Fruit fly (Drosophila melanogaster): ENCODE results near the gene mRpS24.

Gene mRpS24

dm6 chr3R:24151924-24152809 is 11.2 kb downstream of the mRpS24 start, which contains the start of the genes p38a and CG6178 (continued):
- TF ChIP-seq CG43689 (GFP tag; IDR thresholded peaks at IDR 0.05) (peak; percentile 92), z (GFP tag; IDR thresholded peaks at IDR 0.05) (peak; percentile 43; the same call in 1 of the 3 replicates), CG11247 (GFP tag; IDR thresholded peaks at IDR 0.05) (peak; percentile 95), CG7556 (GFP tag; optimal IDR thresholded peaks at IDR 0.05) (peak; percentile 97), CG12071 (GFP tag; optimal IDR thresholded peaks at IDR 0.05) (peak; percentile 85), psq (GFP tag; optimal IDR thresholded peaks at IDR 0.05) (peak; percentile 90), HLH3B (GFP tag; IDR thresholded peaks at IDR 0.05) (peak; percentile 97), CG10959 (GFP tag; IDR thresholded peaks at IDR 0.05) (peak; percentile 74), CG9932 (GFP tag; IDR thresholded peaks at IDR 0.05) (peak; percentile 97), Mrtf (GFP tag; IDR thresholded peaks at IDR 0.05) (peak; percentile 95), MTF-1 (GFP tag; optimal IDR thresholded peaks at IDR 0.05; ENCODE audit: borderline replicate concordance) (peak; percentile 74), CG6654 (GFP tag; optimal IDR thresholded peaks at IDR 0.05) (peak; percentile 90), sc (optimal IDR thresholded peaks at IDR 0.05) (no peak), sc (GFP tag; optimal IDR thresholded peaks at IDR 0.05) (peak; percentile 94), zf30C (GFP tag; optimal IDR thresholded peaks at IDR 0.05) (no peak), CG4424 (GFP tag; optimal IDR thresholded peaks at IDR 0.05) (peak; percentile 94), CG10565 (GFP tag; optimal IDR thresholded peaks at IDR 0.05) (peak; percentile 45), h (optimal IDR thresholded peaks at IDR 0.05) (no peak), ab (GFP tag; optimal IDR thresholded peaks at IDR 0.05) (no peak), Bteb2 (GFP tag; optimal IDR thresholded peaks at IDR 0.05) (peak; percentile 21), Hr51 (GFP tag; optimal IDR thresholded peaks at IDR 0.05) (peak; percentile 52 to 99), CG18619 (GFP tag; optimal IDR thresholded peaks at IDR 0.05) (peak; percentile 97), Six4 (GFP tag; optimal IDR thresholded peaks at IDR 0.05) (peak; percentile 84), CG12219 (GFP tag; optimal IDR thresholded peaks at IDR 0.05) (peak; percentile 84), CG3407 (GFP tag; optimal IDR thresholded peaks at IDR 0.05) (peak; percentile 90), CG12942 (GFP tag; optimal IDR thresholded peaks at IDR 0.05) (peak; percentile 95), slou (GFP tag; optimal IDR thresholded peaks at IDR 0.05) (peak; percentile 82), insv (GFP tag; optimal IDR thresholded peaks at IDR 0.05) (peak in 1 of 2 experiments; percentile 72), fru (optimal IDR thresholded peaks at IDR 0.05) (no peak), CG17612 (GFP tag; IDR thresholded peaks at IDR 0.05) (peak; percentile 91), phol (tag; optimal IDR thresholded peaks at IDR 0.05) (peak; percentile 98), Trl (optimal IDR thresholded peaks at IDR 0.05) (no peak), Trl (GFP tag; optimal IDR thresholded peaks at IDR 0.05) (peak; percentile 15), al (GFP tag; IDR thresholded peaks at IDR 0.05) (peak; percentile 97), Xbp1 (GFP tag; optimal IDR thresholded peaks at IDR 0.05) (peak; percentile 96), dm (GFP tag; optimal IDR thresholded peaks at IDR 0.05) (no peak), NFAT (GFP tag; IDR thresholded peaks at IDR 0.05) (peak; percentile 95), Kr (GFP tag; optimal IDR thresholded peaks at IDR 0.05) (no peak), caup (GFP tag; optimal IDR thresholded peaks at IDR 0.05; ENCODE audit: severe bottlenecking) (peak; percentile 96), sima (GFP tag; optimal IDR thresholded peaks at IDR 0.05) (no peak), CG17802 (tag; optimal IDR thresholded peaks at IDR 0.05) (peak; percentile 76), Scr (GFP tag; IDR thresholded peaks at IDR 0.05; ENCODE audit: partially characterized antibody) (0 out of 2 replicates have a peak, but pooled peaks have one; percentile 14), az2 (GFP tag; optimal IDR thresholded peaks at IDR 0.05) (peak; percentile 93), CG30020 (tag; optimal IDR thresholded peaks at IDR 0.05) (peak; percentile 88), danr (GFP tag; IDR thresholded peaks at IDR 0.05) (peak; percentile 94), CG1647 (GFP tag; optimal IDR thresholded peaks at IDR 0.05) (peak; percentile 24), CG2678 (tag; optimal IDR thresholded peaks at IDR 0.05) (peak; percentile 99), knrl (GFP tag; IDR thresholded peaks at IDR 0.05; ENCODE audit: partially characterized antibody) (no peak), CG12155 (GFP tag; optimal IDR thresholded peaks at IDR 0.05) (peak; percentile 91), pzg (GFP tag; optimal IDR thresholded peaks at IDR 0.05) (peak; percentile 52)
